Worm (Caenorhabditis elegans) whole organism, young adult: ENCODE results near the gene C09B9.2.

Source experiments
- F10E7.11 ChIP-seq: sonication (generic microtip); optimal IDR thresholded peaks from 2 replicates; lab custom pipeline; 2017; ENCODE audit warnings: mild to moderate bottlenecking, missing genetic modification characterization, moderate library complexity, missing compliant biosample characterization
- F33H1.4 ChIP-seq: fragments of 200-800 bp; sonication (Bioruptor generic); IDR thresholded peaks from 2 replicates; pipeline ENCODE4 v1.3.6; 2022; ENCODE audit warnings: missing genetic modification reagents, missing genetic modification characterization, missing compliant biosample characterization
- ama-1 ChIP-seq, 3 experiments: fragments of 150-350 bp in 1 of 3; sonication (generic microtip) in 2 of 3; optimal IDR thresholded peaks; 2 replicates each; lab custom pipeline; 2014 to 2018; ENCODE audit warnings: missing biosample characterization in 2 of 3, missing genetic modification characterization in 2 of 3, missing genetic modification reagents in 2 of 3
- hrde-1 ChIP-seq: sonication (generic microtip); optimal IDR thresholded peaks from 2 replicates; lab custom pipeline; 2016; ENCODE audit warnings: missing genetic modification characterization, mild to moderate bottlenecking, missing compliant biosample characterization, moderate library complexity, missing genotype, missing genetic modification reagents, borderline replicate concordance
- madf-10 ChIP-seq: sonication (generic microtip); optimal IDR thresholded peaks from 2 replicates; lab custom pipeline; 2016; ENCODE audit warnings: mild to moderate bottlenecking, missing genetic modification characterization, missing compliant biosample characterization
- nhr-120 ChIP-seq: fragments of 200-800 bp; sonication (Bioruptor generic); IDR thresholded peaks from 2 replicates; pipeline ENCODE4 v1.3.6; 2022; ENCODE audit warnings: missing genetic modification characterization, missing compliant biosample characterization
- nhr-179 ChIP-seq: sonication (generic microtip); optimal IDR thresholded peaks from 2 replicates; lab custom pipeline; 2016; ENCODE audit warnings: mild to moderate bottlenecking, missing genetic modification characterization, missing compliant biosample characterization
- unc-62 ChIP-seq: fragments of 150-350 bp; optimal IDR thresholded peaks from 2 replicates; lab custom pipeline; 2014; ENCODE audit warnings: missing biosample characterization, missing genetic modification reagents, missing genetic modification characterization

ce11 chrIV:5045389-5045788, 16.3 kb downstream of the C09B9.2 start, which contains the start of gene hot-9:
- TF ChIP-seq nhr-120 (no peak), F33H1.4 (GFP tag; lab: Robert Waterston, UW) (no peak), nhr-179 (tag; lab: Kevin White, UChicago) (no peak), F10E7.11 (tag; lab: Kevin White, UChicago) (no peak), madf-10 (tag; lab: Kevin White, UChicago) (no peak), unc-62 (no peak), hrde-1 (tag; lab: Kevin White, UChicago) (no peak), ama-1 (optimal IDR thresholded peaks at IDR 0.05; lab: Kevin White, UChicago) (no peak), ama-1 (GFP tag; optimal IDR thresholded peaks at IDR 0.05; lab: Kevin White, UChicago) (no peak)
